Fruit fly (Drosophila melanogaster) whole organism, embryonic: Measurements from ENCODE around the gene PolQ.

Experiments used
- Bgb ChIP-seq: fragments of 200-800 bp; sonication (Bioruptor generic); IDR thresholded peaks from 2 replicates; pipeline ENCODE4 v1.3.6; 2022; ENCODE audit warnings: missing biosample characterization, missing genetic modification characterization; ENCODE audit not compliant: partially characterized antibody
- CG10543 ChIP-seq: fragments of 200-800 bp; sonication (Bioruptor generic); optimal IDR thresholded peaks from 3 replicates; lab custom pipeline; 2017; ENCODE audit warnings: missing biosample characterization, mild to moderate bottlenecking, missing genetic modification characterization, moderate library complexity
- CG10959 ChIP-seq: fragments of 200-800 bp; sonication (Bioruptor generic); IDR thresholded peaks from 2 replicates; pipeline ENCODE4 v1.3.6; 2022; ENCODE audit warnings: missing biosample characterization, missing genetic modification characterization
- CG13123 ChIP-seq: fragments of 200-800 bp; sonication (Bioruptor generic); optimal IDR thresholded peaks from 2 replicates; lab custom pipeline; 2016; ENCODE audit warnings: missing biosample characterization, missing genetic modification characterization
- CG13894 ChIP-seq: fragments of 200-800 bp; sonication (Bioruptor generic); optimal IDR thresholded peaks from 3 replicates; lab custom pipeline; 2018; ENCODE audit warnings: missing biosample characterization, mild to moderate bottlenecking, missing genetic modification characterization, moderate library complexity
- CG14441 ChIP-seq: fragments of 200-800 bp; sonication (Bioruptor generic); IDR thresholded peaks from 2 replicates; pipeline ENCODE4 v1.3.6; 2022; ENCODE audit warnings: missing biosample characterization, missing genetic modification characterization
- CG17361 ChIP-seq: fragments of 200-800 bp; sonication (Bioruptor generic); IDR thresholded peaks from 3 replicates; pipeline ENCODE4 v1.3.6; 2022; ENCODE audit warnings: missing biosample characterization, missing genetic modification characterization
- CG17912 ChIP-seq: fragments of 200-800 bp; sonication (Bioruptor generic); optimal IDR thresholded peaks from 2 replicates; lab custom pipeline; 2018; ENCODE audit warnings: missing biosample characterization, mild to moderate bottlenecking, missing genetic modification characterization
- CG18262 ChIP-seq: fragments of 200-800 bp; optimal IDR thresholded peaks from 3 replicates; lab custom pipeline; 2019; ENCODE audit warnings: missing biosample characterization, mild to moderate bottlenecking, missing genetic modification characterization, moderate library complexity
- CG2116 ChIP-seq: fragments of 200-800 bp; sonication (Bioruptor generic); optimal IDR thresholded peaks from 3 replicates; lab custom pipeline; 2018; ENCODE audit warnings: missing biosample characterization, mild to moderate bottlenecking, missing genetic modification characterization
- CG34376 ChIP-seq: fragments of 200-800 bp; sonication (Bioruptor generic); optimal IDR thresholded peaks from 2 replicates; lab custom pipeline; 2018; ENCODE audit warnings: missing biosample characterization, mild to moderate bottlenecking, missing genetic modification characterization
- CG6272 ChIP-seq: fragments of 200-800 bp; sonication (Bioruptor generic); IDR thresholded peaks from 2 replicates; pipeline ENCODE4 v1.3.6; 2022; ENCODE audit warnings: missing biosample characterization, missing genetic modification characterization
- CG6654 ChIP-seq: fragments of 200-800 bp; sonication (Bioruptor generic); optimal IDR thresholded peaks from 2 replicates; lab custom pipeline; 2017; ENCODE audit warnings: missing biosample characterization, mild to moderate bottlenecking, missing genetic modification characterization
- CG7271 ChIP-seq: fragments of 200-800 bp; sonication (Bioruptor generic); optimal IDR thresholded peaks from 2 replicates; lab custom pipeline; 2018; ENCODE audit warnings: missing biosample characterization, mild to moderate bottlenecking, missing genetic modification characterization, moderate library complexity
- CG8944 ChIP-seq: fragments of 200-800 bp; sonication (Bioruptor generic); optimal IDR thresholded peaks from 3 replicates; lab custom pipeline; 2016; ENCODE audit warnings: missing biosample characterization, missing genetic modification characterization
- CG9932 ChIP-seq: fragments of 200-800 bp; sonication (Bioruptor generic); IDR thresholded peaks from 2 replicates; pipeline ENCODE4 v1.3.6; 2022; ENCODE audit warnings: missing biosample characterization, missing genetic modification characterization
- CTCF ChIP-seq: fragments of 200-800 bp; sonication (Bioruptor generic); optimal IDR thresholded peaks from 2 replicates; lab custom pipeline; 2017; ENCODE audit warnings: missing biosample characterization, mild to moderate bottlenecking, missing genetic modification characterization, moderate library complexity
- CrebB ChIP-seq: fragments of 200-800 bp; sonication (Bioruptor generic); optimal IDR thresholded peaks from 3 replicates; lab custom pipeline; 2018; ENCODE audit warnings: missing biosample characterization, mild to moderate bottlenecking, missing genetic modification characterization
- D19A ChIP-seq: fragments of 200-800 bp; optimal IDR thresholded peaks from 3 replicates; lab custom pipeline; 2019; ENCODE audit warnings: missing biosample characterization, mild to moderate bottlenecking, missing genetic modification characterization, moderate library complexity
- Dbx ChIP-seq: fragments of 200-800 bp; sonication (Bioruptor generic); IDR thresholded peaks from 3 replicates; pipeline ENCODE4 v1.3.6; 2022; ENCODE audit warnings: missing biosample characterization, missing genetic modification characterization
- Doc2 ChIP-seq: fragments of 200-800 bp; sonication (Bioruptor generic); IDR thresholded peaks from 2 replicates; pipeline ENCODE4 v1.3.6; 2022; ENCODE audit warnings: missing biosample characterization, missing genetic modification characterization
- Fer1 ChIP-seq: fragments of 200-800 bp; sonication (Bioruptor generic); optimal IDR thresholded peaks from 2 replicates; lab custom pipeline; 2017; ENCODE audit warnings: missing biosample characterization, mild to moderate bottlenecking, missing genetic modification characterization
- Gsc ChIP-seq: fragments of 200-800 bp; sonication (Bioruptor generic); IDR thresholded peaks from 2 replicates; pipeline ENCODE4 v1.3.6; 2022; ENCODE audit warnings: missing biosample characterization, missing genetic modification characterization
- H15 ChIP-seq: fragments of 200-800 bp; sonication (Bioruptor generic); IDR thresholded peaks from 3 replicates; pipeline ENCODE4 v1.3.6; 2022; ENCODE audit warnings: missing biosample characterization, missing genetic modification characterization
- HLH3B ChIP-seq: fragments of 200-800 bp; sonication (Bioruptor generic); IDR thresholded peaks from 2 replicates; pipeline ENCODE4 v1.3.6; 2022; ENCODE audit warnings: missing biosample characterization, missing genetic modification characterization
- Hey ChIP-seq: fragments of 200-800 bp; sonication (Bioruptor generic); optimal IDR thresholded peaks from 3 replicates; lab custom pipeline; 2018; ENCODE audit warnings: missing biosample characterization, mild to moderate bottlenecking, missing genetic modification characterization
- Mrtf ChIP-seq: fragments of 200-800 bp; sonication (Bioruptor generic); IDR thresholded peaks from 3 replicates; pipeline ENCODE4 v1.3.6; 2022; ENCODE audit warnings: missing biosample characterization, missing genetic modification characterization
- NFAT ChIP-seq: fragments of 200-800 bp; sonication (Bioruptor generic); IDR thresholded peaks from 2 replicates; pipeline ENCODE4 v1.3.6; 2022; ENCODE audit warnings: missing biosample characterization, missing genetic modification characterization
- Oaz ChIP-seq: fragments of 200-800 bp; sonication (Bioruptor generic); IDR thresholded peaks from 2 replicates; pipeline ENCODE4 v1.3.6; 2022; ENCODE audit warnings: missing biosample characterization, missing genetic modification characterization
- Opbp ChIP-seq: fragments of 200-800 bp; sonication (Bioruptor generic); IDR thresholded peaks from 3 replicates; pipeline ENCODE4 v1.3.6; 2022; ENCODE audit warnings: missing biosample characterization, missing genetic modification characterization; ENCODE audit not compliant: partially characterized antibody
- Rfx ChIP-seq: fragments of 200-800 bp; sonication (Bioruptor generic); IDR thresholded peaks from 2 replicates; pipeline ENCODE4 v1.3.6; 2022; ENCODE audit warnings: missing biosample characterization, missing genetic modification characterization
- Sin3A ChIP-seq: fragments of >200 bp; optimal IDR thresholded peaks from 2 replicates; lab custom pipeline; 2018
- Six4 ChIP-seq: fragments of 200-800 bp; sonication (Bioruptor generic); optimal IDR thresholded peaks from 2 replicates; lab custom pipeline; 2016; ENCODE audit warnings: missing biosample characterization, missing genetic modification characterization
- TFAM ChIP-seq: fragments of 200-800 bp; sonication (Bioruptor generic); optimal IDR thresholded peaks from 2 replicates; lab custom pipeline; 2017; ENCODE audit warnings: missing biosample characterization, missing genetic modification characterization, inconsistent platforms
- abd-A ChIP-seq: fragments of 200-800 bp; sonication (Bioruptor generic); optimal IDR thresholded peaks from 3 replicates; lab custom pipeline; 2019; ENCODE audit warnings: missing biosample characterization, mild to moderate bottlenecking, missing genetic modification characterization, moderate library complexity
- chn ChIP-seq: fragments of 200-800 bp; sonication (Bioruptor generic); optimal IDR thresholded peaks from 2 replicates; lab custom pipeline; 2016; ENCODE audit warnings: missing biosample characterization, missing genetic modification characterization
- dati ChIP-seq: fragments of 200-800 bp; sonication (Bioruptor generic); IDR thresholded peaks from 2 replicates; pipeline ENCODE4 v1.3.6; 2022; ENCODE audit warnings: missing biosample characterization, missing genetic modification characterization
- esg ChIP-seq: fragments of 200-800 bp; sonication (Bioruptor generic); conservative IDR thresholded peaks from 2 replicates; pipeline ENCODE4 v1.3.6; 2022; ENCODE audit warnings: missing biosample characterization, missing genetic modification characterization
- exex ChIP-seq: fragments of 200-800 bp; sonication (Bioruptor generic); optimal IDR thresholded peaks from 4 replicates; lab custom pipeline; 2018; ENCODE audit warnings: missing biosample characterization, mild to moderate bottlenecking, missing genetic modification characterization, moderate library complexity
- gcm ChIP-seq: fragments of 200-800 bp; sonication (Bioruptor generic); optimal IDR thresholded peaks from 2 replicates; lab custom pipeline; 2019; ENCODE audit warnings: missing biosample characterization, mild to moderate bottlenecking, missing genetic modification characterization, moderate library complexity
- gsb-n ChIP-seq: fragments of 200-800 bp; sonication (Bioruptor generic); optimal IDR thresholded peaks from 3 replicates; lab custom pipeline; 2018; ENCODE audit warnings: missing biosample characterization, mild to moderate bottlenecking, missing genetic modification characterization
- hth ChIP-seq: fragments of >200 bp; optimal IDR thresholded peaks from 2 replicates; lab custom pipeline; 2017; ENCODE audit warnings: inconsistent platforms
- insv ChIP-seq, 2 experiments: fragments of 200-800 bp; sonication (Bioruptor generic); optimal IDR thresholded peaks; 3 replicates each; lab custom pipeline; 2016 to 2018; ENCODE audit warnings: missing biosample characterization in 2 of 2, missing genetic modification characterization in 2 of 2
- jing ChIP-seq: fragments of 200-800 bp; sonication (Bioruptor generic); optimal IDR thresholded peaks from 2 replicates; lab custom pipeline; 2018; ENCODE audit warnings: missing biosample characterization, mild to moderate bottlenecking, missing genetic modification characterization
- nerfin-1 ChIP-seq: fragments of 200-800 bp; sonication (Bioruptor generic); optimal IDR thresholded peaks from 3 replicates; lab custom pipeline; 2019; ENCODE audit warnings: missing biosample characterization, mild to moderate bottlenecking, missing genetic modification characterization, moderate library complexity
- nmo ChIP-seq: fragments of 200-800 bp; sonication (Bioruptor generic); optimal IDR thresholded peaks from 2 replicates; lab custom pipeline; 2018; ENCODE audit warnings: missing biosample characterization, mild to moderate bottlenecking, missing genetic modification characterization, moderate library complexity
- pros ChIP-seq: fragments of 200-800 bp; sonication (Bioruptor generic); optimal IDR thresholded peaks from 3 replicates; lab custom pipeline; 2019; ENCODE audit warnings: missing biosample characterization, mild to moderate bottlenecking, missing genetic modification characterization, moderate library complexity
- pum ChIP-seq: fragments of 200-800 bp; sonication (Bioruptor generic); optimal IDR thresholded peaks from 2 replicates; lab custom pipeline; 2016; ENCODE audit warnings: missing biosample characterization, missing genetic modification characterization
- rib ChIP-seq: fragments of 200-800 bp; sonication (Bioruptor generic); IDR thresholded peaks from 2 replicates; pipeline ENCODE4 v1.3.6; 2022; ENCODE audit warnings: missing biosample characterization, missing genetic modification characterization
- seq ChIP-seq: fragments of 200-800 bp; sonication (Bioruptor generic); IDR thresholded peaks from 2 replicates; pipeline ENCODE4 v1.3.6; 2022; ENCODE audit warnings: missing biosample characterization, missing genetic modification characterization
- slbo ChIP-seq: fragments of 200-800 bp; sonication (Bioruptor generic); IDR thresholded peaks from 2 replicates; pipeline ENCODE4 v1.3.6; 2022; ENCODE audit warnings: missing biosample characterization, missing genetic modification characterization
- sna ChIP-seq: fragments of 200-800 bp; sonication (Bioruptor generic); IDR thresholded peaks from 2 replicates; pipeline ENCODE4 v1.3.6; 2022; ENCODE audit warnings: missing biosample characterization, missing genetic modification characterization; ENCODE audit not compliant: partially characterized antibody
- vnd ChIP-seq: fragments of 200-800 bp; sonication (Bioruptor generic); IDR thresholded peaks from 3 replicates; pipeline ENCODE4 v1.3.6; 2022; ENCODE audit warnings: missing biosample characterization, missing genetic modification characterization; ENCODE audit not compliant: partially characterized antibody
- wor ChIP-seq: fragments of 200-800 bp; sonication (Bioruptor generic); IDR thresholded peaks from 2 replicates; pipeline ENCODE4 v1.3.6; 2022; ENCODE audit warnings: missing biosample characterization, missing genetic modification characterization

PolQ gene

DNA sequence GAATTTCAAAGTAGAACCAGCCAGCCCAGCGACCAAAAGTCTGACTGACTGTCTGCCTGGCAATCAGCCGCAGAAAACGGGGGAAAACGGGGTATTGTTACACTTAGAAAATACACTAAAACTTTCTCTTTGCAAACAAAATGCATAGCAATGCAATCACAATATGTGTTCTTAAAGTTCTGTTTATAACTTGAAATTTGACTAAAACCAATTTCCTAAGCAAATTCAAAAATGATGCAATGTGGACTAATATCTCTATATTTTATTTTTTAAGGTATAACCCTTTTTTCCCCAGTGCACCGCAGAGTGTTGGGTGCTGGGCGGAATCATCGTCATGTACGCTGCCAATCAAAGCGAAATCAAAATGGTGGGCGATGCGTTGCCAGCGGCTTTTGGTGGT is 38.9 kb upstream of the PolQ start (continued):
- TF ChIP-seq Doc2 (GFP tag; lab: Robert Waterston, UW): no peak
- no peak for TF ChIP-seq Oaz (GFP tag; lab: Robert Waterston, UW)
- TF ChIP-seq gcm (GFP tag; lab: Kevin White, UChicago): no peak
- no peak for TF ChIP-seq CG6272 (GFP tag; lab: Robert Waterston, UW)
- no peak for TF ChIP-seq dati (GFP tag; lab: Robert Waterston, UW)
- TF ChIP-seq CG17912 (GFP tag; lab: Kevin White, UChicago): no peak
- no peak for TF ChIP-seq hth (lab: Kevin White, UChicago)
- no peak for TF ChIP-seq CTCF (GFP tag; lab: Kevin White, UChicago)
- no peak for TF ChIP-seq CG10543
- TF ChIP-seq Fer1 (GFP tag; lab: Kevin White, UChicago): no peak
- no peak for TF ChIP-seq rib (GFP tag; lab: Robert Waterston, UW)
- TF ChIP-seq vnd (GFP tag; lab: Robert Waterston, UW): no peak
- TF ChIP-seq wor (GFP tag; lab: Robert Waterston, UW): no peak
- TF ChIP-seq HLH3B: peak; percentile 32; the same call in 1 of the 2 replicates
- TF ChIP-seq Bgb (GFP tag; lab: Robert Waterston, UW): no peak
- TF ChIP-seq Sin3A: no peak
- TF ChIP-seq exex (tag; lab: Kevin White, UChicago): no peak
- no peak for TF ChIP-seq D19A
- TF ChIP-seq CG10959 (GFP tag; lab: Robert Waterston, UW): no peak
- TF ChIP-seq CG13123 (GFP tag; lab: Kevin White, UChicago): no peak
- TF ChIP-seq CG14441 (GFP tag; lab: Robert Waterston, UW): no peak
- no peak for TF ChIP-seq Dbx (GFP tag; lab: Robert Waterston, UW)
- TF ChIP-seq CG9932 (GFP tag; lab: Robert Waterston, UW): 0 out of 2 replicates have a peak, but pooled peaks have one; percentile 11
- no peak for TF ChIP-seq Mrtf
- no peak for TF ChIP-seq CG7271 (tag; lab: Kevin White, UChicago)
- TF ChIP-seq esg: no peak
- TF ChIP-seq CG13894 (tag; lab: Kevin White, UChicago): no peak
- no peak for TF ChIP-seq CG2116 (GFP tag; lab: Kevin White, UChicago)
- TF ChIP-seq slbo: peak; percentile 38; the same call in 1 of the 2 replicates
- TF ChIP-seq TFAM: no peak
- peak; percentile 30; the same call in 1 of the 2 replicates for TF ChIP-seq Rfx (GFP tag; lab: Robert Waterston, UW)
- no peak for TF ChIP-seq gsb-n (tag; lab: Kevin White, UChicago)
- no peak for TF ChIP-seq CG17361 (GFP tag; lab: Robert Waterston, UW)
- TF ChIP-seq jing (GFP tag; lab: Kevin White, UChicago): no peak
- TF ChIP-seq nmo (GFP tag; lab: Kevin White, UChicago): peak; percentile 36
- no peak for TF ChIP-seq pum (GFP tag; lab: Kevin White, UChicago)
- no peak for TF ChIP-seq insv (GFP tag; optimal IDR thresholded peaks at IDR 0.05; lab: Kevin White, UChicago)
- no peak for TF ChIP-seq CrebB (tag; lab: Kevin White, UChicago)
- no peak for TF ChIP-seq seq (GFP tag; lab: Robert Waterston, UW)
- no peak for TF ChIP-seq CG8944 (GFP tag; lab: Kevin White, UChicago)
- no peak for TF ChIP-seq CG6654
- no peak for TF ChIP-seq Hey
- TF ChIP-seq sna: no peak
- TF ChIP-seq Six4 (GFP tag; lab: Kevin White, UChicago): no peak
- no peak for TF ChIP-seq NFAT (GFP tag; lab: Robert Waterston, UW)
- TF ChIP-seq CG34376 (GFP tag; lab: Kevin White, UChicago): no peak
- TF ChIP-seq Opbp (GFP tag; lab: Robert Waterston, UW): no peak
- no peak for TF ChIP-seq Gsc (GFP tag; lab: Robert Waterston, UW)
- TF ChIP-seq abd-A (tag; lab: Kevin White, UChicago): no peak
- TF ChIP-seq nerfin-1 (tag; lab: Kevin White, UChicago): no peak
- TF ChIP-seq chn (GFP tag; lab: Kevin White, UChicago): no peak
- TF ChIP-seq CG18262 (tag; lab: Kevin White, UChicago): no peak
- TF ChIP-seq pros (GFP tag; lab: Kevin White, UChicago): no peak
- 0 out of 3 replicates have a peak, but pooled peaks have one; percentile 19 for TF ChIP-seq H15 (GFP tag; lab: Robert Waterston, UW)
